Fruit fly (Drosophila melanogaster): ENCODE measurements around the gene Nrg.

Gene Nrg

dm6 chrX:8492849-8493248 lies 24.3 kb upstream of the Nrg start (continued):
- TF ChIP-seq Lpt (GFP tag; optimal IDR thresholded peaks at IDR 0.05): no peak
- no peak for TF ChIP-seq tup (GFP tag; optimal IDR thresholded peaks at IDR 0.05)
- no peak for TF ChIP-seq CG16813 (GFP tag; IDR thresholded peaks at IDR 0.05; ENCODE audit: partially characterized antibody)
- TF ChIP-seq Scr (GFP tag; IDR thresholded peaks at IDR 0.05; ENCODE audit: partially characterized antibody): no peak
- TF ChIP-seq nom (GFP tag; optimal IDR thresholded peaks at IDR 0.05): peak; percentile 37
- peak; percentile 42 for TF ChIP-seq CG7556 (GFP tag; optimal IDR thresholded peaks at IDR 0.05)
- peak; percentile 82 for TF ChIP-seq salm (tag; optimal IDR thresholded peaks at IDR 0.05)
- no peak for TF ChIP-seq ab (GFP tag; optimal IDR thresholded peaks at IDR 0.05)
- peak; percentile 95 for TF ChIP-seq ci (GFP tag; IDR thresholded peaks at IDR 0.05)
- peak; percentile 82 for TF ChIP-seq Xbp1 (GFP tag; optimal IDR thresholded peaks at IDR 0.05)
- no peak for TF ChIP-seq pb (GFP tag; optimal IDR thresholded peaks at IDR 0.05)
- peak; percentile 44 for TF ChIP-seq CG10147 (GFP tag; optimal IDR thresholded peaks at IDR 0.05)
- no peak for TF ChIP-seq Mad (GFP tag; optimal IDR thresholded peaks at IDR 0.05)
- TF ChIP-seq lov (optimal IDR thresholded peaks at IDR 0.05): no peak
- TF ChIP-seq lov (GFP tag; IDR thresholded peaks at IDR 0.05): peak; percentile 91
- TF ChIP-seq CG1233 (GFP tag; optimal IDR thresholded peaks at IDR 0.05): peak; percentile 73
- TF ChIP-seq CG10979 (tag; optimal IDR thresholded peaks at IDR 0.05): peak; percentile 80
- TF ChIP-seq Fer1 (GFP tag; optimal IDR thresholded peaks at IDR 0.05): peak; percentile 62
- TF ChIP-seq CG2712 (tag; optimal IDR thresholded peaks at IDR 0.05): peak; percentile 81
- TF ChIP-seq lab (GFP tag; optimal IDR thresholded peaks at IDR 0.05): peak; percentile 75
- peak; percentile 57 for TF ChIP-seq CG18619 (GFP tag; optimal IDR thresholded peaks at IDR 0.05)
- TF ChIP-seq cad (GFP tag; optimal IDR thresholded peaks at IDR 0.05): no peak
- TF ChIP-seq Atf6 (GFP tag; IDR thresholded peaks at IDR 0.05): peak; percentile 44; the same call in 1 of the 2 replicates
- TF ChIP-seq Lim3 (GFP tag; IDR thresholded peaks at IDR 0.05): 0 out of 2 replicates have a peak, but pooled peaks have one; percentile 59
- TF ChIP-seq trh (GFP tag; optimal IDR thresholded peaks at IDR 0.05): peak; percentile 48
- TF ChIP-seq Hr51 (GFP tag; optimal IDR thresholded peaks at IDR 0.05): peak in 1 of 2 experiments; percentile 89
- TF ChIP-seq CG8478 (optimal IDR thresholded peaks at IDR 0.05): no peak
- peak; percentile 78 for TF ChIP-seq CG12391 (tag; optimal IDR thresholded peaks at IDR 0.05)
- TF ChIP-seq CG7271 (tag; optimal IDR thresholded peaks at IDR 0.05): peak; percentile 25
- TF ChIP-seq E2f2 (GFP tag; IDR thresholded peaks at IDR 0.05): peak; percentile 64
- no peak for TF ChIP-seq CG10565 (GFP tag; optimal IDR thresholded peaks at IDR 0.05)
- no peak for TF ChIP-seq bab2 (GFP tag; optimal IDR thresholded peaks at IDR 0.05)
- peak; percentile 74 for TF ChIP-seq Six4 (GFP tag; optimal IDR thresholded peaks at IDR 0.05)
- TF ChIP-seq otp (GFP tag; IDR thresholded peaks at IDR 0.05): peak; percentile 87
- no peak for TF ChIP-seq ftz-f1 (GFP tag; optimal IDR thresholded peaks at IDR 0.05)
- TF ChIP-seq tap (tag; optimal IDR thresholded peaks at IDR 0.05): peak; percentile 86
- no peak for TF ChIP-seq kni (GFP tag; optimal IDR thresholded peaks at IDR 0.05)
- peak; percentile 44 for TF ChIP-seq CG12769 (tag; optimal IDR thresholded peaks at IDR 0.05)
- no peak for TF ChIP-seq CG2129 (GFP tag; IDR thresholded peaks at IDR 0.05; ENCODE audit: partially characterized antibody)
- TF ChIP-seq CG12155 (GFP tag; optimal IDR thresholded peaks at IDR 0.05): peak; percentile 41
- TF ChIP-seq grn (GFP tag; optimal IDR thresholded peaks at IDR 0.05): no peak
- TF ChIP-seq CG11247 (GFP tag; IDR thresholded peaks at IDR 0.05): peak; percentile 72
- TF ChIP-seq kah (GFP tag; optimal IDR thresholded peaks at IDR 0.05): peak; percentile 86
- peak; percentile 74 for TF ChIP-seq CG12219 (GFP tag; optimal IDR thresholded peaks at IDR 0.05)
- TF ChIP-seq CG14965 (GFP tag; optimal IDR thresholded peaks at IDR 0.05; ENCODE audit: borderline replicate concordance): no peak
- TF ChIP-seq Ada2b (GFP tag; IDR thresholded peaks at IDR 0.05): peak; percentile 90
- peak in 1 of 3 experiments; percentile 42 for TF ChIP-seq lola (GFP tag; optimal IDR thresholded peaks at IDR 0.05)
- peak; percentile 39; the same call in 1 of the 2 replicates for TF ChIP-seq CG43689 (GFP tag; IDR thresholded peaks at IDR 0.05)
- peak; percentile 5 for TF ChIP-seq CG18476 (GFP tag; optimal IDR thresholded peaks at IDR 0.05)
- TF ChIP-seq odd (GFP tag; optimal IDR thresholded peaks at IDR 0.05): peak; percentile 62
- TF ChIP-seq tgo (GFP tag; IDR thresholded peaks at IDR 0.05): peak; percentile 82
